Fruit fly (Drosophila melanogaster) whole organism, adult: ENCODE data around the gene CG13314.

Source experiments
- CG12768 ChIP-seq: fragments of 200-800 bp; sonication (Bioruptor generic); optimal IDR thresholded peaks from 2 replicates; lab custom pipeline; 2017; ENCODE audit warnings: missing biosample characterization, missing genetic modification characterization, mild to moderate bottlenecking, moderate library complexity, missing genetic modification reagents
- CG14711 ChIP-seq: fragments of 200-800 bp; sonication (Bioruptor generic); optimal IDR thresholded peaks from 2 replicates; lab custom pipeline; 2018; ENCODE audit warnings: missing biosample characterization, mild to moderate bottlenecking, missing genetic modification characterization, moderate library complexity
- CG1620 ChIP-seq: fragments of 200-800 bp; sonication (Bioruptor generic); optimal IDR thresholded peaks from 2 replicates; lab custom pipeline; 2016; ENCODE audit warnings: missing biosample characterization, missing genetic modification characterization
- CG5204 ChIP-seq: fragments of 200-800 bp; sonication (Bioruptor generic); optimal IDR thresholded peaks from 2 replicates; lab custom pipeline; 2016; ENCODE audit warnings: missing biosample characterization, missing genetic modification characterization
- CG7045 ChIP-seq: fragments of 200-800 bp; sonication (Bioruptor generic); optimal IDR thresholded peaks from 2 replicates; lab custom pipeline; 2017; ENCODE audit warnings: missing biosample characterization, mild to moderate bottlenecking, missing genetic modification characterization
- CG7101 ChIP-seq: fragments of 200-800 bp; sonication (Bioruptor generic); optimal IDR thresholded peaks from 2 replicates; lab custom pipeline; 2018; ENCODE audit warnings: missing biosample characterization, mild to moderate bottlenecking, missing genetic modification characterization, moderate library complexity
- Hr96 ChIP-seq: fragments of 200-800 bp; sonication (Bioruptor generic); optimal IDR thresholded peaks from 2 replicates; lab custom pipeline; 2016; ENCODE audit warnings: missing biosample characterization, missing genetic modification characterization
- Mnt ChIP-seq: fragments of 200-800 bp; sonication (Bioruptor generic); optimal IDR thresholded peaks from 2 replicates; lab custom pipeline; 2016; ENCODE audit warnings: missing biosample characterization, mild to moderate bottlenecking, missing genetic modification characterization
- bab1 ChIP-seq: fragments of 200-800 bp; sonication (Bioruptor generic); optimal IDR thresholded peaks from 3 replicates; lab custom pipeline; 2019; ENCODE audit warnings: missing biosample characterization, mild to moderate bottlenecking, missing genetic modification characterization, moderate library complexity
- cnc ChIP-seq, 2 experiments: fragments of >200 bp; optimal IDR thresholded peaks; 2 replicates each; lab custom pipeline; 2017
- kay ChIP-seq: fragments of 200-800 bp; sonication (Bioruptor generic); peaks from one replicate; lab custom pipeline; 2016; ENCODE audit warnings: missing biosample characterization, missing genetic modification characterization, borderline replicate concordance
- ovo ChIP-seq: fragments of 200-800 bp; sonication (Bioruptor generic); optimal IDR thresholded peaks from 2 replicates; lab custom pipeline; 2016; ENCODE audit warnings: missing biosample characterization, missing genetic modification characterization
- pad ChIP-seq: fragments of 200-800 bp; sonication (Bioruptor generic); optimal IDR thresholded peaks from 3 replicates; lab custom pipeline; 2017; ENCODE audit warnings: missing biosample characterization, missing genetic modification characterization, mild to moderate bottlenecking, moderate library complexity, missing genetic modification reagents
- tj ChIP-seq: fragments of 200-800 bp; sonication (Bioruptor generic); optimal IDR thresholded peaks from 3 replicates; lab custom pipeline; 2017; ENCODE audit warnings: missing biosample characterization, mild to moderate bottlenecking, missing genetic modification characterization, moderate library complexity

DNA sequence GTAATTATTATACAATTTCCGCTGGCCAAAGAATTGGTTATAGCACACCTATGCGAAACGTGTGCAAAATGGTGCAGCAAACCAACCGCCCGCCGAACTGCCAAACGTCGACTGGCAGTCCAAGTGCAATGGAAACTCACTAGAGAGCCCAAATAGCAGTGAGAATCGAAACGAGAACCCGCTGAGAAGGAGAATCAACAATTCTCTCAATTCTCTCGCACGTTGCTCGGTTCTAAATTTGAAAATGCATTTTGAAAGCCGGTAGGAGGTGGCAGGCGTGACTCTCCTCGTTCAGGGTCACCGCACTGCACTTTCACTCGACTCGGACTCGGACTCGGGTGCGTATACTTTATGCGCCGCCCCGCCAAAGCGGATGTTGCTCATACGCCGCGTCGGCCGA is 1.8 kb upstream of the CG13314 start, which contains the start of gene CG5644:
- TF ChIP-seq bab1 (GFP tag; lab: Kevin White, UChicago) = no peak
- TF ChIP-seq ovo (GFP tag; lab: Kevin White, UChicago) = no peak
- no peak for TF ChIP-seq CG12768 (GFP tag; lab: Kevin White, UChicago)
- TF ChIP-seq CG7045 (GFP tag; lab: Kevin White, UChicago) = no peak
- no peak for TF ChIP-seq CG14711 (tag; lab: Kevin White, UChicago)
- no peak for TF ChIP-seq CG1620 (GFP tag; lab: Kevin White, UChicago)
- no peak for TF ChIP-seq Hr96
- TF ChIP-seq pad (GFP tag; lab: Kevin White, UChicago) = no peak
- no peak for TF ChIP-seq Mnt
- no peak for TF ChIP-seq CG5204 (GFP tag; lab: Kevin White, UChicago)
- no peak for TF ChIP-seq CG7101 (tag; lab: Kevin White, UChicago)
- no peak for TF ChIP-seq cnc (optimal IDR thresholded peaks at IDR 0.05; lab: Kevin White, UChicago)
- no peak for TF ChIP-seq kay (GFP tag; lab: Kevin White, UChicago)
- TF ChIP-seq tj (GFP tag; lab: Kevin White, UChicago) = peak; percentile 0
